Worm (Caenorhabditis elegans): ENCODE results near the gene F36A4.4.

- no peak for TF ChIP-seq W03F9.2 (tag; optimal IDR thresholded peaks at IDR 0.05)
- TF ChIP-seq him-1 (tag; optimal IDR thresholded peaks at IDR 0.05) = no peak
- no peak for TF ChIP-seq dao-5 (tag; optimal IDR thresholded peaks at IDR 0.05)
Measured at ce11 chrIV:4265951-4266350, 1.5 kb upstream of the F36A4.4 start.

Data from whole organism, L4/young adult.